Worm (Caenorhabditis elegans): Measurements from ENCODE around the gene R03D7.15.

DNA sequence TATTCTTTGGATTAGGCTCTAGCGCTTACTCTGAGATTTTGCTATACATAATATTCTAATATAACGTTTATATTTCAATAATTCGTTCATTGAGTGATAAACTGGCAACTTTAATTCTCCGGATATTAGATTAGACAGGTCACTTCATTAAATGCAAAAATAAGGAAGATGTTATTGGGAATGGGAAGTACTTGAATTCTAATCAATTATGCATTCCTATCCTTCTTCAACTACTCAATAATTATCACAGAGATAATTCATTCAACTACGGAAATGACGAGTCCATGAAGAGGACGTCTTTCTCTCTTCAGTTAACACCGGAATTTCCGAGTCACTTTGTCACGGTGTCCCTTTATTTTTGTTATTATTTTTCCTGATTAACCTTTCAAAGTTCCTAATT is 28.6 kb downstream of the R03D7.15 start:
- no peak for TF ChIP-seq eyg-1 (tag; optimal IDR thresholded peaks at IDR 0.05)
- TF ChIP-seq npax-4 (tag; optimal IDR thresholded peaks at IDR 0.05), result no peak
